Worm (Caenorhabditis elegans): ENCODE data around the gene rfs-1.

Gene rfs-1

DNA sequence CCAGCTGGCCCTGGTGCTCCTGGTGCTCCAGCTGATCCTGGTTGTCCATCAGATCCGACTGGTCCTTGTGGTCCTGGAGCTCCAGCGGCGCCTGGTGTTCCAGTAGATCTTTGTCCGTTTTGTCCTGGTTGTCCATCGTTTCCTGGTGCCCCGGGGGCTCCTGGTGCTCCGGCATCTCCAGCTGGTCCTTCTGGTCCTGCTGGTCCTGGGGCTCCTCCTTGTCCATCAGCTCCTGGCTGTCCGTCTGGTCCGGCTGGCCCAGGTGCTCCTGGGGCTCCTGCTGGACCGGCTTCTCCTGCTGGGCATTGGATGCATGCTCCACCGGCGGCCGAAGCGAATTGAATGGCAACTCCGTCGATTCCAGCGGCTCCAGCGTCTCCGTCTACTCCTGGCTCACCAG is 36.3 kb downstream of the rfs-1 start:
- no peak for TF ChIP-seq unc-62 (GFP tag; optimal IDR thresholded peaks at IDR 0.05)

DNA sequence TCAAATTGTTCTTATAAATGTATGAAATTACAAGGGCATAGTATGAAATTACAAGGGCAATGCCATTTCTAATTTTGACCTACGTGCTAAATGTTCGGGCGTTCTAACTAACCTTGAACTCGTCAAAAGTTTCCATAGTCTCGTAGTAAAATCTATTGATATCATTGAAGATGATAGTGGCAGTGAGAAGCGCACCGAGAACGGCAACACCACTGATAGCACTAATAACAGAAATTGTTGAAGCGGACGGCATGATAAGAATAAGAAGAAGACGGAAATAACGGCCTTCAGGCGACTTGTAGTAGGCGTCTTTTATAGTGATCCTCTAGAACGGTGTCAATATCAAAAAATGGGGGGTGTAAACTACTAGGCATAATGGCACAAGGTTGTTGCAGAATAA is 37.1 kb downstream of the rfs-1 start, which contains the start of gene col-91:
Gene col-91 (minus strand): TSS at position 288 of the 400 bp plus-strand sequence.
- TF ChIP-seq unc-62 (GFP tag; optimal IDR thresholded peaks at IDR 0.05): no peak

DNA sequence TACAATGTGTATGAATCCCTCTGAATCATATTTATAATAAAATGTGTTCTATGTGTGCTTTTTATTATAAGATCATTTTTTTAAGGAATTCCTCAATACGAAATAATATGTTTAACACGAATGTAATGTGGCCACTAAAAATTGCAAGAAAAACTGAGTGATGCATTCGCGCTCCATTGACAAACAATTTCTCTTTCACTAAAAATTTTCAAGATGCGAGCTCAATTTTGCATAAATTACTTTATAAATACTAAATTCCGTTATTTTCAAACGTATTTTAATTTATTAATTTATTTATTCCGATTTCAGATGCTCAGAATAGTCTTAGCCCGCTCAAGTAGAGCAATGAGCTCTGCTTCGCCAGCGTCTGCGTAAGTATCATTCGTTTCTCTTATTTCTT is 39.5 kb downstream of the rfs-1 start, which contains the start of gene mrps-9:
Gene mrps-9 (plus strand): TSS at position 310 of the 400 bp plus-strand sequence.
- no peak for TF ChIP-seq unc-62 (GFP tag; optimal IDR thresholded peaks at IDR 0.05)

DNA sequence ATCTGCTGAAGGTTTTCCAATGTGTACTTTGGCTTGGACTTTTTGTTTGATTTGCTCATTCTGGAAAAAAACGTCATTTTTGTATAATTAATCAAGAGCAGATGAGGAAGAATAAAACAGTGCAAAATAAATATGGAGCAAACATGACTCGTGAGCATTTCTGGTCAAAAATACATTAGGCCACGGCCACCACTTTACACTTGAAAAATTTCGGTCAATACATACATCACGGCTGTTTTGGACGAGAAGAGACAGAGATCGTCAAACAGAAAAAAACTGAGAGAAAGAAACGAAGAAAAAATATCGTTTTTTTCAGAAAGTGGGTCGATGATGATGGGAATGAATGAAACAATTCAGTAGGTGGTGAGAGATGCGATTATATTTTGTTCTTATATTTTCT is 42.0 kb downstream of the rfs-1 start, which contains the start of the genes F09G8.7 and crn-7:
Gene F09G8.7 (minus strand): TSS at position 60 of the 400 bp plus-strand sequence.
Gene crn-7 (plus strand): TSS at position 236 of the 400 bp plus-strand sequence.
- no peak for TF ChIP-seq unc-62 (GFP tag; optimal IDR thresholded peaks at IDR 0.05)

DNA sequence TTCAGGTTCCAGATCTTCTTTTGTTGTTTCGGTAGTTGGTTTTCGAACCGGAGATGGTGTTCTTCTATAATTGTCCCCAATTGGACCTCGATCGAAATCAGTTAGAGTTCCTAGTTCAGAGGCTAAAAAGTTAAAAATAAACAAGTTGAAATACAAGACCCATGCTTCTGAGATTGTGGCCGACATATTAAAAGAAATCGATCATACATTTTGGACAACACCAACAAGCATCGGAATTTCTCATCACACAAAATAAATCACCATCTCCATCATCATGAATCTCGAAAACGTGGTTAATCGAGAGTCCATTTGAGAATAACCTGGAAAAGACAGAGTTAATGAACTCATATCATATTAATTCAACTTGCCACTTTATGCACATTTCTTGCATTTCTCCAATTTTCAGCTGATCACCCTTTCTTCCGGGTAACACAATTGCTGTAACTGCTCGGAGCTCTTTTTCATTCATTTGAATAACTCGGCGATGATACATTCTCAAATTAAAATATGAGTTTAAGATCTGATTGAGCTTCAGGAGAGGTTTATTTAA is 45.5 kb downstream of the rfs-1 start, which contains the start of the genes mps-4 and F09G8.10:
Gene mps-4 (minus strand): TSS at position 101 of the 550 bp plus-strand sequence.
Gene F09G8.10 (minus strand): TSS at position 500 of the 550 bp plus-strand sequence.
- TF ChIP-seq unc-62 (GFP tag; optimal IDR thresholded peaks at IDR 0.05): no peak

DNA sequence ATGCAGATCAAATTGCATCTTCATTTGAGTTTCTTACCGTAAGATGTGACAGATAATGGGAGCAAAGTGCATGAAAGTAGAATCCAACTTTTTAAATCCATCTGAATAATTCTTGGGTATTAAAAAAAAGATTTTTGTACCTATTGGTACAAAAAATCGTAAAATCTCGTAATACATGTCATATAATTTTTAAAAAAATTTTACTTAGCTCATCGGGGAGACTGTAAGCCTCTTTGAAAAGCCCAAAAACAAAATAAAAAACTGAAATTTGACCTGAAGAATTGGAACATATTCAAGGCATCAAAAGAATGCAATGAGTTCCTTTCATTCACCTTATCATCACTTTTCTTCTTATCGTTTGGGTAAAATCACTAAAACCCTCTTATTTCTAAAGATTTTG is 49.6 kb downstream of the rfs-1 start, which contains the start of gene clec-160:
Gene clec-160 (minus strand): TSS at position 101 of the 400 bp plus-strand sequence.
- TF ChIP-seq unc-62 (GFP tag; optimal IDR thresholded peaks at IDR 0.05): no peak

DNA sequence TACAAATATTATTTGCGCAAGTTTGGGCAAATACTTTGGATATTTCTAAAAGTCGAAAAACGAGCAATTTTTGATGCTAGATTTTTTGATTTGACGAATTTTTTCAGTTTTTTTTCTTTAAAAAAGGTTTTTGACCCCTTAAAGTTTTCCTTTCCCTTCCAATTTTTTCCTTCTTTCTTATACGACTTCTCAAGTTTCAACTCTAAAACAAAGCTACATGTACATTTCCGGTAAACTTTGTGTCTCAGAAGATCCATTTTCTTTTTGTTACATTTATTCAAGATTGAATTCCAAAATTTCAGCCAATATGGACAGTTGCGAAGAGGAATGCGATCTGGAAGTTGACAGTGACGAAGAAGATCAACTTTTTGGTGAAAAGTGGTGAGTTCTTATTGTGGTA is 52.5 kb downstream of the rfs-1 start, which contains the start of gene mig-10:
Gene mig-10 (plus strand): TSS at position 301 of the 400 bp plus-strand sequence.
- no peak for TF ChIP-seq unc-62 (GFP tag; optimal IDR thresholded peaks at IDR 0.05)

DNA sequence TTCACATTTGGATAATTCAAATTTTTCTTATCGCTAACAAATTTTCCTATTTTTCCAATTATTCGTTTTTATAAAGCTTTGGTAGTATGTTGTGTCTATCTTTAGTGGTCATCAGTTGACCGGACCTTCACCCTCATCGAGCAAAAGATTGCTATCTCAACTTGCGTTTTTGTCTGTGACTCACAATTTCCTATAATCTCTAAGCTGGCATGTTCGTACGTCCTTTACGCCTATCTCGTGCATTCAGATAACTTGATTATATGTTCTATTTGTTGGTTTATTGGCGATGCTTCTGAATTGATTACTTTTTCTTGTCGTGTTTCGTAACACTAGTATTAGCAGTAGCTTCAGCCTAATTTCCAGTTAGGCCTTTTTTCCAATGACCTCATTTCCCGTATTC is 53.3 kb downstream of the rfs-1 start:
- no peak for TF ChIP-seq unc-62 (GFP tag; optimal IDR thresholded peaks at IDR 0.05)
